Worm (Caenorhabditis elegans) whole organism, midembryonic: ENCODE data around the gene ZK512.8.
"Not testable (repeated sequence)": the region's sequence is repeated elsewhere in the genome, so short reads cannot be mapped to it uniquely, and the experiment has no call there.

Experiments used
- T22C8.4 ChIP-seq: fragments of 200-800 bp; sonication (Bioruptor generic); IDR thresholded peaks from 2 replicates; pipeline ENCODE4 v1.3.6; 2022; ENCODE audit warnings: missing genetic modification characterization, missing compliant biosample characterization
- flt-1 ChIP-seq: fragments of 200-800 bp; sonication (Bioruptor generic); IDR thresholded peaks from 2 replicates; pipeline ENCODE4 v1.3.6; 2022; ENCODE audit warnings: missing genetic modification characterization, missing compliant biosample characterization
- klf-2 ChIP-seq: fragments of 200-800 bp; sonication (Bioruptor generic); conservative IDR thresholded peaks from 2 replicates; pipeline ENCODE4 v1.3.6; 2022; ENCODE audit warnings: missing genetic modification reagents, missing genetic modification characterization, missing compliant biosample characterization
- ref-1 ChIP-seq: fragments of 200-800 bp; sonication (Bioruptor generic); conservative IDR thresholded peaks from 2 replicates; pipeline ENCODE4 v1.3.6; 2022; ENCODE audit warnings: missing genetic modification reagents, missing genetic modification characterization, missing compliant biosample characterization
- tab-1 ChIP-seq: fragments of 200-800 bp; sonication (Bioruptor generic); IDR thresholded peaks from 2 replicates; pipeline ENCODE4 v1.3.6; 2022; ENCODE audit warnings: missing genetic modification characterization, missing compliant biosample characterization
- ztf-23 ChIP-seq: fragments of 200-800 bp; sonication (Bioruptor generic); IDR thresholded peaks from 2 replicates; pipeline ENCODE4 v1.3.6; 2022; ENCODE audit warnings: missing genetic modification reagents, missing genetic modification characterization, missing compliant biosample characterization

DNA sequence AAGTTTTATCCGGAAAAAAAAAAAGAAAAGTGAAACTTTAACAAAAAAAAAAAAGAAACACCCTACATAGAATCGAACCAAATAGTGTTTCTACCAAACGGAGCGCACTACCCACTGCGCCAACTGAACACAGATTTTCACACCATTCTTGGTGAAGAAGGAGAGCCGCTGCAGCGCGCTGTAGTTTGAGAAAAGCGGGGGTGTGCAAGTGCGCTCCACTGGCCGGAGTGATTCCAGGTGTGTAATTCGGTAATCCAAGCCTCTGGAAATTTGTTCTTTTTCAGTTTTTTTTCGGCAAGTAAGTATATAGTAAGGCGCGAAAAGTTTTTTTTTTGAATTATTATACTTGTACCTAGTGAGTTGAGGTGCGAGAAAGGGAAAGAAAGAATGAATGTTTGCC is 35.0 kb upstream of the ZK512.8 start:
- TF ChIP-seq flt-1 (GFP tag; lab: Robert Waterston, UW) (peak; percentile 87), ztf-23 (GFP tag; lab: Robert Waterston, UW) (0 out of 2 replicates have a peak, but pooled peaks have one; percentile 49), klf-2 (GFP tag; lab: Robert Waterston, UW) (0 out of 2 replicates have a peak, but pooled peaks have one; percentile 43), T22C8.4 (GFP tag; lab: Robert Waterston, UW) (0 out of 2 replicates have a peak, but pooled peaks have one; percentile 34)
- not testable (repeated sequence) for TF ChIP-seq ref-1, tab-1 (GFP tag; lab: Robert Waterston, UW)
